Worm (Caenorhabditis elegans): ENCODE data around the gene lron-1.
A peak's percentile ranks its signal among the peaks of the same experiment; 100 is the strongest.
"Not testable (repeated sequence)": the region's sequence is repeated elsewhere in the genome, so short reads cannot be mapped to it uniquely, and the experiment has no call there.

lron-1 gene

DNA sequence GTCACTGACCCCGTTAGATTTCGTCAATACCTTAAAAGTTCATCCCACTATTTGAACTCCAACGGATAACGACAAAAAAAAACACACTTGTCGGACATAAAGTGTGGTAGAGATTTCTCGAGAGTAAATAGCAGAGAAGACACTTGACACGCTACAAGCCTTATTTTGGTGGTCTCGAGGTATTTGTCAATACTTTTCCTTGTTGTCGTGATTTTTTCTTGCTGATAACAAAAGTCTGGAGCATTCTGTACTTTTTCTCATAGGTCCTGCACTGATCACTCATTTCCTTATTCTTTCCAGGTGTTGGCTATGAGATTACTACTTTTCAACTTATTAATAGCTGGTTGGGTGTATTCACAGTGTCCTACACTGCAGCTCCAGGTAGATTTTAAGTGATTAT lies at the start of gene lron-1:
TSS of gene lron-1 (plus strand) at position 301 of the 400 bp plus-strand sequence.
- no peak for TF ChIP-seq klf-2 (GFP tag; conservative IDR thresholded peaks at IDR 0.05)
- no peak for TF ChIP-seq T22C8.4 (GFP tag; IDR thresholded peaks at IDR 0.05)
- no peak for TF ChIP-seq ztf-23 (GFP tag; IDR thresholded peaks at IDR 0.05)
- TF ChIP-seq flt-1 (GFP tag; IDR thresholded peaks at IDR 0.05), result no peak

DNA sequence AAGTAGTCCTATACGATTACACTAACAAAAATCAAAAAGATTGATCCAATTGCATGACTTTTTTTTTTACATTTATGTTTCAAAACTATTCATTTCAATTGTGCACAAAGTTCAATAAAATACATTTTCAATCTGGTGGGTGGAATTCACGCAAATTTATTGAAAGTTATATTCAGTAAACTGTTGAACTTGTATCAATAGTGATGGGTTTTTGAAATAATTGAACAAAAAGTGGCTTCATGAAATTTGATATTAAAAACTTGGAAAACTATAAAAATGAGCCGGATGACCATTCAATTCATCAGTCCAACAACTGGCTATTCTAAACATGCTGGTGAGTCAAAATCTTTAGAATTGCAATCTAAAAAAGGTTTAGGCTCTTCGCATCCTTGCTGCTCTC lies 49.2 kb upstream of the lron-1 start, which contains the start of gene nspc-16:
TSS of gene nspc-16 (plus strand) at position 301 of the 400 bp plus-strand sequence.
- TF ChIP-seq ref-1 (GFP tag; conservative IDR thresholded peaks at IDR 0.05), result no peak
- TF ChIP-seq ztf-29 (GFP tag; IDR thresholded peaks at IDR 0.05), result no peak
- no peak for TF ChIP-seq T22C8.4 (GFP tag; IDR thresholded peaks at IDR 0.05)
- no peak for TF ChIP-seq cog-1 (tag; optimal IDR thresholded peaks at IDR 0.05)
- TF ChIP-seq flt-1 (GFP tag; IDR thresholded peaks at IDR 0.05), result no peak

DNA sequence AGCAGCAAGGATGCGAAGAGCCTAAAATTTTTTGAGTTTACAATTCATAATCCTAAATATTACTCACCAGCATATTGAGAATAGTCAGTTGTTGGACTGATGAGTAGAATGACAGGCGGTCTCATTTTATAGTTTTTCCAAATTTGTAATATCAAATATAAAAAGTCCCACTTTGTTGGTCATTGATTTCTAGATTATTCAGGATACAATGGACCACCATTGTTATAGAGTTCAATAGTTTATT lies 47.5 kb upstream of the lron-1 start, which contains the start of gene nspc-17:
TSS of gene nspc-17 (minus strand) at position 101 of the 244 bp plus-strand sequence.
- not testable (repeated sequence) for TF ChIP-seq med-1 (GFP tag; optimal IDR thresholded peaks at IDR 0.05; ENCODE audit: insufficient read depth); ztf-29 (GFP tag; IDR thresholded peaks at IDR 0.05); ref-1 (GFP tag; conservative IDR thresholded peaks at IDR 0.05)

DNA sequence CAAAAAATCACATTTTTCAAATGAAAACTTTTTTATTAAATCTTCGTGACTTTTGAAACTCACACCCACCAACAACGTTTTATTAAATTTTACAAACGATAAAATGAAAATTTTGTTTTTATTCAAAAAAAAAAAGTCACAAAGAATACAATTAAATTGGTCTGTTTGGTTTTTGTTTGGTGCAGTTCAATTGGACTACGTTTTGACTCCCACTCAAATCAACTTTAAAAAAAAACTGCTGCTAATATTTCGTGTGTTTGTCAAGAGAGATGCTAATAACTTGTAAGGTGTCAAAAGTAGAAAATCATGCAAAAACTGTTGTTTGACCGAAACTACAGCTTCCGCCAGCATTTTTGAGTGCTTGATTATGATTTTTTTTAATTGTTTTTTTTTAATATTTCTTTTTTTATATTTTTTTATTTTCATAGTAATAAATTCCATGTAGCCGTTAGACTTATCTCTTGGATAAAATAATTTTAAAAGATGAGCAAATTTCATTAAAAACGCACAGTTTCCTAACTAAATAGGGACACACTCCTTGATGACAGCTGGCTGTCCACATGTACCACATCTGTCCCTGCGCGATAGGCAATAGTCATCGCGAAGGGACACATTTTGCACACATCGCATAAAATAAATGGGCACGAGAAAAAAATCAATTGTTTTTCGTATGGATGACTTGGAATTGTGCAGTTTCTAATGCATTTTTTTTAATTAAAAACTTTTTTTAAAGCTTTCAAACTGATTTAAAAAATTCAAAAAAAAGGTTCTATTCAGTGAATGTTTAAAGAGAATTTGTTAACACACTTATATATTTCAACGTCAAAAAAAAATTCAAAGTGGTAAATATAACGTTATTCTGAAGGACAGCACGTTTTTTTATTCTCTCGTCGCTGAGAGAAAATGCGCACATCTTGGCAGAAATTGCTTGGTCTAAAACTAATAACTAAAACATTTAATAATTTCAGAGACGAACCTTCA lies 46.9 kb upstream of the lron-1 start:
- TF ChIP-seq T22C8.4 (GFP tag; IDR thresholded peaks at IDR 0.05), result peak; percentile 99
- no peak for TF ChIP-seq ref-1 (GFP tag; conservative IDR thresholded peaks at IDR 0.05)
- TF ChIP-seq flt-1 (GFP tag; IDR thresholded peaks at IDR 0.05), result peak; percentile 89
- TF ChIP-seq tab-1 (GFP tag; IDR thresholded peaks at IDR 0.05), result no peak; the same call in 1 of the 2 replicates
- peak; percentile 55; the same call in 1 of the 2 replicates for TF ChIP-seq klf-2 (GFP tag; conservative IDR thresholded peaks at IDR 0.05)
- TF ChIP-seq ztf-23 (GFP tag; IDR thresholded peaks at IDR 0.05), result peak; percentile 89
- TF ChIP-seq ztf-29 (GFP tag; IDR thresholded peaks at IDR 0.05), result peak; percentile 75
- peak; percentile 46 for TF ChIP-seq med-1 (GFP tag; optimal IDR thresholded peaks at IDR 0.05; ENCODE audit: insufficient read depth)
- peak; percentile 99 for TF ChIP-seq cog-1 (tag; optimal IDR thresholded peaks at IDR 0.05)

DNA sequence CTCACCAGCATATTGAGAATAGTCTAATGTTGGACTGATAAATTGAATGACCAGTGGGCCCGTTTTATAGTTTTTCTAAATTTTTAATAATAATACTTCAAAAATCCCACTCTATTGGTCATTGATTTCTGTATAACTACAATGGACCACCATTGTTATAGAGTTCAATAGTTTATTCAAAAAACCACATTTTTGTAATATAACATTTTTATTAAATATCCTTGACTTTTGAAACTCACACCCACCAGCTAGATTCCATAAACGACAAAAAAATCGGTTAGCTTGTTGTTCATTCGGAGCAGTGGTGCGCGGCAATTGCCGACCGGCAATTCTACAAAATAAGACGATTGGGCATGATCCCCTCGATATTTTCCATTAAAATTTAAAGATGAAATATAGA lies 45.0 kb upstream of the lron-1 start, which contains the start of gene nspc-18:
TSS of gene nspc-18 (minus strand) at position 101 of the 400 bp plus-strand sequence.
- TF ChIP-seq klf-2 (GFP tag; conservative IDR thresholded peaks at IDR 0.05) (no peak), flt-1 (GFP tag; IDR thresholded peaks at IDR 0.05) (no peak), ztf-23 (GFP tag; IDR thresholded peaks at IDR 0.05) (no peak), cog-1 (tag; optimal IDR thresholded peaks at IDR 0.05) (no peak), ref-1 (GFP tag; conservative IDR thresholded peaks at IDR 0.05) (no peak), T22C8.4 (GFP tag; IDR thresholded peaks at IDR 0.05) (no peak), tab-1 (GFP tag; IDR thresholded peaks at IDR 0.05) (no peak), ztf-29 (GFP tag; IDR thresholded peaks at IDR 0.05) (no peak), med-1 (GFP tag; optimal IDR thresholded peaks at IDR 0.05; ENCODE audit: insufficient read depth) (no peak)

DNA sequence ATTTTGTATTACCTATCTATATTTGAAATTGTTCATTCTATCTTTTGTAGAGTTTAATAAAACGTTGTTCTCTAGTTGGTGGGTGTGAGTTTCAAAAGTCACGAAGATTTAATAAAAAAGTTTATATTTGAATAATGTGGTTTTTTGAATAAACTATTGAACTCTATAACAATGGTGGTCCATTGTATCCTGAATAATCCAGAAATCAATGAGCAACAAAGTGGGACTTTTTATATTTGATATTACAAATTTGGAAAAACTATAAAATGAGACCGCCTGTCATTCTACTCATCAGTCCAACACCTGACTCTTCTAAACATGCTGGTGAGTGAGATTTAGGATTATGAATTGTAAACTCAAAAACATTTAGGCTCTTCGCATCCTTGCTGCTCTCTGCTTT lies 44.1 kb upstream of the lron-1 start, which contains the start of gene nspc-19:
TSS of gene nspc-19 (plus strand) at position 301 of the 400 bp plus-strand sequence.
- TF ChIP-seq cog-1 (tag; optimal IDR thresholded peaks at IDR 0.05); T22C8.4 (GFP tag; IDR thresholded peaks at IDR 0.05); tab-1 (GFP tag; IDR thresholded peaks at IDR 0.05): not testable (repeated sequence)

DNA sequence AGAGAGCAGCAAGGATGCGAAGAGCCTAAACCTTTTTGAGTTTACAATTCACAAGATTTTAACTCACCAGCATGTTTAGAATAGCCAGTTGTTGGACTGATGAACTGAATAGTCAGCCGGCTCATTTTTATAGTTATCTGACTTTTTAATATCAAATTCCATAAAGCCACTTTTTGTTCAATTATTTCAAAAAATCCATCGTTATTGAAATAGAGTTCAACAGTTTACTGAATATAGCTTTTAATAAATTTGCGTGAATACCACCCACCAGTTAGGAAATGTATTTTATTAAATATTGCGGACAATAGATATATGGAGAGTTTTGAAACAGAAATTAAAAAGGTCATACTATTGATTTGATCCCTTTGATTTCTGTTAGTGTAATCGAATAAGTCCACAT lies 42.4 kb upstream of the lron-1 start, which contains the start of gene nspc-20:
TSS of gene nspc-20 (minus strand) at position 101 of the 400 bp plus-strand sequence.
- TF ChIP-seq cog-1 (tag; optimal IDR thresholded peaks at IDR 0.05) (no peak), flt-1 (GFP tag; IDR thresholded peaks at IDR 0.05) (no peak), ref-1 (GFP tag; conservative IDR thresholded peaks at IDR 0.05) (no peak), T22C8.4 (GFP tag; IDR thresholded peaks at IDR 0.05) (no peak), med-1 (GFP tag; optimal IDR thresholded peaks at IDR 0.05; ENCODE audit: insufficient read depth) (no peak), ztf-23 (GFP tag; IDR thresholded peaks at IDR 0.05) (no peak), tab-1 (GFP tag; IDR thresholded peaks at IDR 0.05) (no peak), klf-2 (GFP tag; conservative IDR thresholded peaks at IDR 0.05) (no peak), ztf-29 (GFP tag; IDR thresholded peaks at IDR 0.05) (no peak)

DNA sequence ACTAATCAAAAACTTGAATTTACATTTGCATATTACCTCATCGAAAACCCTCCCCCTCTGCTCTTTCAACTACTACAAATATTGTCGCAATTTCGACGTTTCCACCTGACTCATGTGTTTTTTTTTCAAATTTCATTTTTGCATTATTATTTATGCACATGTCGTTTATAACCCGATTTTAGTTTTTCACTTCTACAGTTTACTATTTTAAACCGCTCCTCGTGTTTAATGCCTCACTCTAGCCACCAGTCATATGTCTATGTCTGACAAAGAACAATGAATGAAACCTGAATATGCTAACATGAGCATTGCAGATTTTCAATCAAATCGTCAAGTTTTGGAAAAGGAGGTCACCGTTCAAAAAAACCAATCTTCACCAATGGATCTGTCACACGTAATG lies 38.4 kb upstream of the lron-1 start, which contains the start of gene T24C2.5:
TSS of gene T24C2.5 (plus strand) at position 301 of the 400 bp plus-strand sequence.
- TF ChIP-seq ztf-29 (GFP tag; IDR thresholded peaks at IDR 0.05) (no peak), ztf-23 (GFP tag; IDR thresholded peaks at IDR 0.05) (no peak), cog-1 (tag; optimal IDR thresholded peaks at IDR 0.05) (no peak), T22C8.4 (GFP tag; IDR thresholded peaks at IDR 0.05) (no peak), klf-2 (GFP tag; conservative IDR thresholded peaks at IDR 0.05) (no peak), tab-1 (GFP tag; IDR thresholded peaks at IDR 0.05) (no peak), ref-1 (GFP tag; conservative IDR thresholded peaks at IDR 0.05) (no peak), flt-1 (GFP tag; IDR thresholded peaks at IDR 0.05) (no peak), med-1 (GFP tag; optimal IDR thresholded peaks at IDR 0.05; ENCODE audit: insufficient read depth) (no peak)

DNA sequence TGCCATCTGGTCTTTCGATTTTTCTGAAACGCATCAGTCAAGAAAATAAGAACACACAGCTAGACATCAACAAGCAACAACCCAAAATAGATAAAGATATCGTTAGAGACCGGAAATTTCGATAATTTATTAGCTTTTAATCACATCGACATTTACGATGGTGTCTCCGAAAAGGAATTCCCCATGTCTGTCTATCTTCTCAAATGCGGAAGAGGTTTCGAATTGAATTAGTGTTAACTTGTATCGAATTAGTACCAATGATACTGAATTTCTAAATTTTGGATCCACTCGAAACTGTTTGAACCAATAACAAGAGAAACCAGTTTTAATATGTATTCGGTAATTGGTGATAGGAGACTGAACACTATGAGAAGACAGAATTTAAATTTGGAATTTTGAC lies 37.9 kb upstream of the lron-1 start:
- TF ChIP-seq med-1 (GFP tag; optimal IDR thresholded peaks at IDR 0.05; ENCODE audit: insufficient read depth) (no peak), T22C8.4 (GFP tag; IDR thresholded peaks at IDR 0.05) (no peak), flt-1 (GFP tag; IDR thresholded peaks at IDR 0.05) (no peak), ztf-23 (GFP tag; IDR thresholded peaks at IDR 0.05) (no peak), ztf-29 (GFP tag; IDR thresholded peaks at IDR 0.05) (no peak), ref-1 (GFP tag; conservative IDR thresholded peaks at IDR 0.05) (no peak), tab-1 (GFP tag; IDR thresholded peaks at IDR 0.05) (no peak), cog-1 (tag; optimal IDR thresholded peaks at IDR 0.05) (no peak), klf-2 (GFP tag; conservative IDR thresholded peaks at IDR 0.05) (no peak)

DNA sequence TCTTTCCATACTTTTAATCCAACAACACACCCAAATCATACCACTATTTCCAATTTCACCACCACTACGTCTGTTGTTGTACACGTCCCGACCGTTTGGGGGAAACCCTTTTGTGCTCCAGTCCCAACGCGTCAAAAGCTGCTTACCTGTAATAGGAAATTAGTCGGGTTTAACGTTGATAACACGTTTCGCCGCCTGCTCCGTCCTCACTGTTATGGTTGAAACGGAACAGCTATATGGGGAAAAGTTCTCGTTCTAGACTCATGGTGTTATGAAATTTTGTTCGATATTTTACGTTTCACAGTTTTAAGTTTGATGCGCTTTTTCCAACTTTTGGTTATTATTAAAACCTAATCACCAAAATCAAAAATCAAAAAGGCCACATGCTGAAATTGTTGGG lies 36.6 kb upstream of the lron-1 start:
- TF ChIP-seq cog-1 (tag; optimal IDR thresholded peaks at IDR 0.05) (no peak), tab-1 (GFP tag; IDR thresholded peaks at IDR 0.05) (no peak), flt-1 (GFP tag; IDR thresholded peaks at IDR 0.05) (no peak), klf-2 (GFP tag; conservative IDR thresholded peaks at IDR 0.05) (no peak), ztf-23 (GFP tag; IDR thresholded peaks at IDR 0.05) (no peak), ref-1 (GFP tag; conservative IDR thresholded peaks at IDR 0.05) (no peak), ztf-29 (GFP tag; IDR thresholded peaks at IDR 0.05) (no peak), T22C8.4 (GFP tag; IDR thresholded peaks at IDR 0.05) (no peak), med-1 (GFP tag; optimal IDR thresholded peaks at IDR 0.05; ENCODE audit: insufficient read depth) (no peak)

Data from whole organism, midembryonic.